Worm (Caenorhabditis elegans): ENCODE data around the gene srsx-16.

The srsx-16 gene

ce11 chrIV:5655966-5656389 lies 36.4 kb upstream of the srsx-16 start (continued):
- TF ChIP-seq lin-14 (GFP tag; optimal IDR thresholded peaks at IDR 0.05) (peak; percentile 84), mab-9 (GFP tag; IDR thresholded peaks at IDR 0.05) (no peak), tbx-2 (tag; optimal IDR thresholded peaks at IDR 0.05) (peak; percentile 45), hlh-4 (tag; optimal IDR thresholded peaks at IDR 0.05) (no peak), dsc-1 (tag; optimal IDR thresholded peaks at IDR 0.05) (no peak), ama-1 (optimal IDR thresholded peaks at IDR 0.05) (no peak), isw-1 (GFP tag; IDR thresholded peaks at IDR 0.05) (no peak), ceh-90 (tag; optimal IDR thresholded peaks at IDR 0.05) (no peak), lin-35 (GFP tag; optimal IDR thresholded peaks at IDR 0.05) (peak; percentile 73 to 84), rnt-1 (tag; optimal IDR thresholded peaks at IDR 0.05) (peak; percentile 31), C34B4.2 (tag; optimal IDR thresholded peaks at IDR 0.05) (no peak), ztf-11 (tag; optimal IDR thresholded peaks at IDR 0.05) (no peak), nhr-20 (tag; optimal IDR thresholded peaks at IDR 0.05) (peak; percentile 84), nhr-237 (tag; optimal IDR thresholded peaks at IDR 0.05) (peak; percentile 82), F16B12.6 (tag; optimal IDR thresholded peaks at IDR 0.05) (no peak), nhr-90 (tag; optimal IDR thresholded peaks at IDR 0.05; ENCODE audit: poor library complexity) (peak; percentile 62), hlh-17 (GFP tag; optimal IDR thresholded peaks at IDR 0.05; ENCODE audit: borderline replicate concordance) (no peak), mdl-1 (tag; optimal IDR thresholded peaks at IDR 0.05) (peak in 1 of 2 experiments; percentile 4), ceh-8 (GFP tag; optimal IDR thresholded peaks at IDR 0.05) (no peak), dpl-1 (GFP tag; optimal IDR thresholded peaks at IDR 0.05) (peak; percentile 60 to 78 (median 75)), pax-3 (tag; optimal IDR thresholded peaks at IDR 0.05) (no peak)

ce11 chrIV:5654693-5655092 lies 35.1 kb upstream of the srsx-16 start:
- TF ChIP-seq dsc-1 (tag; optimal IDR thresholded peaks at IDR 0.05) (no peak), efl-3 (GFP tag; optimal IDR thresholded peaks at IDR 0.05) (no peak), nhr-85 (tag) (peak; percentile 40)

ce11 chrIV:5654203-5654602 lies 34.7 kb upstream of the srsx-16 start:
- TF ChIP-seq nhr-71 (tag; optimal IDR thresholded peaks at IDR 0.05) (peak; percentile 10), elt-2 (tag; optimal IDR thresholded peaks at IDR 0.05) (peak; percentile 58), pqm-1 (tag; optimal IDR thresholded peaks at IDR 0.05) (peak; percentile 11), lin-14 (GFP tag; optimal IDR thresholded peaks at IDR 0.05) (peak; percentile 22), lin-35 (GFP tag; optimal IDR thresholded peaks at IDR 0.05) (peak in 1 of 2 experiments; percentile 0), egl-27 (tag; optimal IDR thresholded peaks at IDR 0.05) (no peak), C04F5.9 (tag; optimal IDR thresholded peaks at IDR 0.05) (no peak)

- TF ChIP-seq aha-1 (tag; optimal IDR thresholded peaks at IDR 0.05) (no peak), grh-1 (GFP tag; IDR thresholded peaks at IDR 0.05) (no peak), unc-130 (tag; optimal IDR thresholded peaks at IDR 0.05) (no peak), lin-15B (tag; optimal IDR thresholded peaks at IDR 0.05) (no peak), irx-1 (tag; optimal IDR thresholded peaks at IDR 0.05) (no peak), dsc-1 (tag; optimal IDR thresholded peaks at IDR 0.05) (no peak), ztf-11 (tag; optimal IDR thresholded peaks at IDR 0.05) (no peak), lin-13 (GFP tag; optimal IDR thresholded peaks at IDR 0.05) (no peak), ces-1 (GFP tag; optimal IDR thresholded peaks at IDR 0.05) (no peak), mep-1 (tag; optimal IDR thresholded peaks at IDR 0.05) (no peak), ama-1 (optimal IDR thresholded peaks at IDR 0.05) (no peak), nhr-11 (tag; optimal IDR thresholded peaks at IDR 0.05) (no peak)
Measured at ce11 chrIV:5653649-5654048, 34.1 kb upstream of the srsx-16 start, which contains the start of gene clec-178. clec-178 (plus strand) TSS chrIV:5653949.

All from whole organism, L1 larva.